Fruit fly (Drosophila melanogaster): ENCODE results near the gene Tango1.

Tango1 gene

DNA sequence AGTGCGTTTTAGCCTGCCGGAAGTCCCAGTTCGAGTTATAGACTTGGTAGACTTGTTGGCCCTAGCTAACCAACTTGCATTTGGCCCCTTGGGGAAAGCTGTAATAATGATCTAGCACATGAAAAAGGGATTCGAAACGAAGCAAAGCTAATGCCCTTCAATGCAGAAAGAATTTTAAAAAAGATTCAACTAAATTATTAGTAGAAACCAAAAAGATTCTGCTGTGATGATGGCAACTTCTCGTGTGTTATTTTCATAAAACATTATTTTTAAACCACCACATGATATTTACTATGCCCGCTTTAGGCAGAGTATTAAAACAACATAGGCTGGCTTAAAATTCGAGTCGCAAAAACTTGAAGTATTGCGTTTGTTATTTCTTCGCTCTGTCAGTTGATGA lies 42.9 kb downstream of the Tango1 start:
- no peak for TF ChIP-seq CG8478 (optimal IDR thresholded peaks at IDR 0.05)

DNA sequence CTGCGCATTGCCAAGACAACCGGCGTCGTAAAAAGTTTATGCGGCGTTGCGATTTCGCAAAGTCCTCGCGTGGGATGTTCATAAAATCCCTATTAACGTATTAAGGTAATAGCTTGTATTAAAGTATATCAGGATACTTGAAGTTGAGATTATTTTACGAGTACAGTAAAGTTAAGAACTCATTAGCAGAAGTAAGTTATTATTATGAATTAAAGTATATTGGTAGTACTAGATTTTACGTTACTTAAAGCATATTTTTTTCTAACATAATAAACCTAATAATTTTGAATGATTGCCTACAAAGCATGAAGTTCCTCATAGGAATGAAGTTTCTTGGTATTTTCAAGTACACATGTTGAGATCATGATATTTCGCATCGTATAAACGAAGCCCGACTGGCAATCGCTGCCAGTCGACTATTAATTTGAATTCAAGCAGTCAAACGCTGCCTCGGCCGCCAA lies 44.6 kb downstream of the Tango1 start:
- TF ChIP-seq CTCF (optimal IDR thresholded peaks at IDR 0.05): no peak
- no peak for TF ChIP-seq CG8478 (optimal IDR thresholded peaks at IDR 0.05)

DNA sequence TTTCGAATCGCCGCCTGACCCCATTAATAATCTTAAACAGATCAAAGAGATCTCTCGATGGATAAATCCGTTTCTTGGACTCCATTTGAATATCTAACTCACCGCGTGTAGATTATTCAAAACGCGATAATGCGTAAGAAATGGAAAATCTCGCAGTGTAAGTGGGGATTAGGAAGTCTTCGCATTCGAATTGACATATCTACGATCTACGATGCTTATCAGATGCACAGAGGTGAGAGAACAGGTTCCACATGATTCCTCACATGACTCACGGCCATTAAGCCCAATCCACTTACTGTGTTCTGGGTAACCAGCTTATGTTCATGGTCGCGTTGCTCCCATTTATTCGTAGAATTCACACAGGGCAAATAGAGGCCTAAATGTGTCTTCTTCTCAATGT lies 47.0 kb downstream of the Tango1 start:
- TF ChIP-seq CG8478 (optimal IDR thresholded peaks at IDR 0.05) (no peak), CTCF (optimal IDR thresholded peaks at IDR 0.05) (no peak)

DNA sequence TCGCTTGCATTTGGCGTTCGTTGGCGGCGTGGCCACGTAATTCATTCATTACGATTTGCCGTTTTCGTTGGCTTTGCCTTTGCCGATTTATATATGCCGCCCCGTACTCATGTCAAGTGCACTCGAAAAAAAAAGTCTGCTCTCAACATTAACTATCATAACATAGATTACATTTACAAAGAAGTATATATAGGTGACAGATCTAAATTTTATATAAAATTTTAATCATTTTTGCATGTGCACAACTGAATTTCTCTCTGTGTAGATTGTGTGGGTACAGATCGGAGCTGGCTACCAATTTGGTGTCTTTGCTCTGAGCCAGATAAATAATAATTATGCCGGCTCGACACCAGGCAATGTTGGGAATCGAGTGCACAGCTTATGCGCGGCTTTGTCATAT lies 49.2 kb downstream of the Tango1 start:
- TF ChIP-seq CG8478 (optimal IDR thresholded peaks at IDR 0.05) (no peak), CTCF (optimal IDR thresholded peaks at IDR 0.05) (no peak)

DNA sequence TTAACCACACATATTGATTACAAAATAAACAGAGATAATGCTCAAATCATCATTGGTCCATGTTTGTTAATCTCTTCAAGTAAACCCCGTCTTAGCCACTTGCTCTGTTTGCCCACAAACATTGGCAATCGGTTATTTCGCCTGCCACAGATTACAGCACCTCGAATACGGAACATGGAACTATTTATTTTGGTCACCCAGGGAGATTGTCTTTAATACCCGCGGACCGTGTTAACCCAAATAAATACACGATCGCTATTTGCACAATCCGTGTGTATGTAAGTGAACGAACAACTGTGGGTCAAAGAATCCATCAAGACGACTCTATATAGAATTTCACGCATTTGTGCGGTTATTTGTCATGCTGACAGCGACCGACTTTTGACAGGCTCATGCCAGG lies 51.6 kb downstream of the Tango1 start:
- no peak for TF ChIP-seq CG8478 (optimal IDR thresholded peaks at IDR 0.05)
- no peak for TF ChIP-seq CTCF (optimal IDR thresholded peaks at IDR 0.05)

DNA sequence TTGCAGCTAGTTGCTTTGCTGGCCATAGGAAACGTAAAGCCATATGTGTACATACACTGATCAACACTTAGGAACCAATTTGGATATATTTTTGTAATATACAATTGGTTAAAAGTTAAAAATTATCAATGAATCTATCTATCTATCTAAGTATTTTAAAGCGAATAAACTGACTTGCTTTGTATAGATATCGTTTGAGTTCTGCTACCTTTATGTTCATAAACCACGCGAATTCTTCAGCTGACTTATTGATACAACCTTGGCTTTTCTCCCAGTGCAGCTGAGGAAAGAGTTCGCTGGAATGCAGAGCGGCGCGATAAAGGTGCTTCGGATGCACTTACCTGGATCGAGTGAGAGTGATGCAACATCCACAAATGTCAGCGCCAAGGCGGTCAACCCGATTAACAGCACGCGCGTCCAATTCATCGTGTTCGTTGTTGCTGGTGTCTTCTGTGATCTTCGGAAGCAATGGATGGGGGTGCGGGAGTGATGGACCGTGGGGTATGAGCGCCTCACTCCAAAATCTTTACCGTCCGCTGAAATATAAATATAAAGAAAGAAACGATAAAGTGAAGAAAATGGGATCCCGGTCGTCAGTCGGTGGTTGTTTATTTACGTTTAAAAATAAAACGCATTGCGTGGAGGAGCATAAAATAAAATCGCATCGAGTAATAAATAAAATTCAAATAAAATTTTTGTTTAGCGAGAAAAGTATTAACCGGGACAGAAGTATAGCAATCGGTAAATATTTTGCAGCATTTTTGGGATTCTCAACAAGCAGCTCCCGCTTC lies 52.4 kb downstream of the Tango1 start:
- no peak for TF ChIP-seq CTCF (optimal IDR thresholded peaks at IDR 0.05)
- no peak for TF ChIP-seq CG8478 (optimal IDR thresholded peaks at IDR 0.05)

Data from S2 (cell line).